Comparison of ENCODE assay signal across 1 fruit fly cellular context in genomic region chr3L:17004765-17005414, dm6.
TF ChIP-seq lines count a peak whose summit lies in the region.

No protein-coding gene starts in this region.

TF ChIP-seq in whole organism, embryonic, 481 proteins besides CTCF, POLR2A, EP300 and RAD21 (continued from another document):
- no peak for TF ChIP-seq lov (optimal IDR thresholded peaks at IDR 0.05; lab: Kevin White, UChicago)
- TF ChIP-seq lov (GFP tag; IDR thresholded peaks at IDR 0.05; lab: Robert Waterston, UW) = no peak
- TF ChIP-seq CG13775 (GFP tag; optimal IDR thresholded peaks at IDR 0.05; lab: Kevin White, UChicago) = no peak
- no peak for TF ChIP-seq otp (GFP tag; IDR thresholded peaks at IDR 0.05; lab: Robert Waterston, UW)
- no peak for TF ChIP-seq CG4328 (GFP tag; optimal IDR thresholded peaks at IDR 0.05; lab: Kevin White, UChicago)
- no peak for TF ChIP-seq Camta (GFP tag; optimal IDR thresholded peaks at IDR 0.05; lab: Kevin White, UChicago)
- TF ChIP-seq CG13424 (tag; optimal IDR thresholded peaks at IDR 0.05; lab: Kevin White, UChicago) = no peak
- TF ChIP-seq knrl (GFP tag; IDR thresholded peaks at IDR 0.05; lab: Robert Waterston, UW; ENCODE audit: partially characterized antibody) = no peak
- no peak for TF ChIP-seq CG2712 (tag; optimal IDR thresholded peaks at IDR 0.05; lab: Kevin White, UChicago)
- TF ChIP-seq CG2199 (GFP tag; IDR thresholded peaks at IDR 0.05; lab: Robert Waterston, UW) = no peak
- TF ChIP-seq CG13894 (tag; optimal IDR thresholded peaks at IDR 0.05; lab: Kevin White, UChicago) = no peak
- no peak for TF ChIP-seq CG5953 (GFP tag; IDR thresholded peaks at IDR 0.05; lab: Robert Waterston, UW)
- TF ChIP-seq CG5245 (GFP tag; optimal IDR thresholded peaks at IDR 0.05; lab: Kevin White, UChicago) = no peak
- TF ChIP-seq mirr (GFP tag; optimal IDR thresholded peaks at IDR 0.05; lab: Kevin White, UChicago) = no peak
- no peak for TF ChIP-seq HmgD (GFP tag; optimal IDR thresholded peaks at IDR 0.05; lab: Kevin White, UChicago)
- no peak for TF ChIP-seq YL-1 (GFP tag; optimal IDR thresholded peaks at IDR 0.05; lab: Kevin White, UChicago)
- TF ChIP-seq CG9932 (GFP tag; IDR thresholded peaks at IDR 0.05; lab: Robert Waterston, UW) = peak; percentile 64
- TF ChIP-seq CG32767 (GFP tag; IDR thresholded peaks at IDR 0.05; lab: Robert Waterston, UW) = no peak; the same call in 1 of the 2 replicates
- TF ChIP-seq pho (GFP tag; optimal IDR thresholded peaks at IDR 0.05; lab: Kevin White, UChicago) = no peak
- TF ChIP-seq CG4820 (GFP tag; optimal IDR thresholded peaks at IDR 0.05; lab: Kevin White, UChicago) = no peak
- TF ChIP-seq CG11696 (GFP tag; IDR thresholded peaks at IDR 0.05; lab: Robert Waterston, UW) = no peak
- TF ChIP-seq HLH4C (GFP tag; IDR thresholded peaks at IDR 0.05; lab: Robert Waterston, UW; ENCODE audit: partially characterized antibody) = no peak
